Fruit fly (Drosophila melanogaster): Measurements from ENCODE around the gene cav.

dm6 chr3R:24260041-24260379, 39.1 kb downstream of the cav start:
- TF ChIP-seq CG8478 (optimal IDR thresholded peaks at IDR 0.05) (no peak), CTCF (optimal IDR thresholded peaks at IDR 0.05) (no peak)

Measured in S2 (cell line).